Worm (Caenorhabditis elegans): Measurements from ENCODE around the gene T10D4.6.

DNA sequence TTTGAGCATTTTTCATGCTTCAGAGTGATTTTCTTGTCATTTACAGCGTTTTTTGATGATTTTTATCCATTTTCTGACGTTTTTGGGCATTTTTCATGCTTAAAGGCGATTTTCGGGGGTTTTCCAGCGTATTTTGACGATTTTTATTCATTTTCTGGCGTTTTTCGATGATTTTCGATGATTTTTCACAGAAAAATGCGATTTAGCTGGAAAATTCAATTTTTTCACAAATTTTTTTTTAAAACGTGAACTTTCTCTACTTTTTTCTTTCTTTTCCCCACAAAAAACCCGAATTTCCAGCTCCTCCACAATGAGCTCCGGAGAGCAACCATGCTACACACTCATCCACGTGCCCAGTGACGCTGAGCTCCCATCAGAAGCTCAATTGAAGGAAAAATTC lies 40.6 kb upstream of the T10D4.6 start, which contains the start of gene copb-1:
- TF ChIP-seq nhr-28 (tag; optimal IDR thresholded peaks at IDR 0.05) (no peak), ztf-11 (tag; optimal IDR thresholded peaks at IDR 0.05) (no peak), jun-1 (tag; optimal IDR thresholded peaks at IDR 0.05) (no peak), nhr-47 (tag; optimal IDR thresholded peaks at IDR 0.05) (no peak), ceh-8 (GFP tag; optimal IDR thresholded peaks at IDR 0.05) (no peak), hpl-2 (GFP tag; optimal IDR thresholded peaks at IDR 0.05) (no peak), nhr-12 (tag; optimal IDR thresholded peaks at IDR 0.05) (no peak), unc-62 (GFP tag; optimal IDR thresholded peaks at IDR 0.05) (no peak), ama-1 (optimal IDR thresholded peaks at IDR 0.05) (no peak)
